Fruit fly (Drosophila melanogaster): ENCODE results near the gene ACXD.

The ACXD gene

DNA sequence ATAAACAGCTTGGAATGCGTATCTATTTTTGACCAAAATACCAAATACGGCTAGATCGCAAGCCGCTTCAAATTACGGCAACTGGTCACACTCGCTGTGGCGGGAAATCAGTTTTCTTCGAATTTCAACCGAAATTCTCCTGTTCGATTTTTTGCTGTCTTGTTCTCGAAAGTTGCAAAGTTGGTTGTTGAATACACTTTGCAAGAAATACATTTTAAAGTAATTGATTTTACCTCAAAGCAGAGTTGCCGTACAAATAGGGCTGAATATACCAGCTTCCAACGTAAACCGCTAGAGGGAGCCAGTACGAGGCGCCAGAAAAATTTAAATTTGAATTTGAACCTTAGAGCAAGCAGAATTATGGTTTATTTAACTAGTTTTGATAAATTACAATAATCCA lies 374 bp upstream of the ACXD start, which contains the start of gene CG9018 (continued):
- TF ChIP-seq CG2116 (GFP tag; optimal IDR thresholded peaks at IDR 0.05): peak; percentile 68
- no peak for TF ChIP-seq Fer3 (tag; optimal IDR thresholded peaks at IDR 0.05)
- no peak for TF ChIP-seq ase (GFP tag; IDR thresholded peaks at IDR 0.05)
- no peak for TF ChIP-seq CG12236 (GFP tag; optimal IDR thresholded peaks at IDR 0.05)
- TF ChIP-seq luna (GFP tag; optimal IDR thresholded peaks at IDR 0.05): no peak
- no peak for TF ChIP-seq CG8478 (optimal IDR thresholded peaks at IDR 0.05)
- TF ChIP-seq CG13894 (tag; optimal IDR thresholded peaks at IDR 0.05): no peak
- peak; percentile 40; the same call in 1 of the 2 replicates for TF ChIP-seq ato (GFP tag; IDR thresholded peaks at IDR 0.05; ENCODE audit: partially characterized antibody)
- TF ChIP-seq row (GFP tag; IDR thresholded peaks at IDR 0.05): 0 out of 3 replicates have a peak, but pooled peaks have one; percentile 5
- TF ChIP-seq CG16779 (GFP tag; IDR thresholded peaks at IDR 0.05): no peak
- no peak for TF ChIP-seq CG14441 (GFP tag; IDR thresholded peaks at IDR 0.05)
- TF ChIP-seq lab (GFP tag; optimal IDR thresholded peaks at IDR 0.05): no peak
- no peak for TF ChIP-seq nerfin-1 (tag; optimal IDR thresholded peaks at IDR 0.05)
- no peak for TF ChIP-seq eyg (GFP tag; optimal IDR thresholded peaks at IDR 0.05)
- TF ChIP-seq Elba2 (GFP tag; optimal IDR thresholded peaks at IDR 0.05): peak; percentile 17
- no peak for TF ChIP-seq CG9437 (GFP tag; optimal IDR thresholded peaks at IDR 0.05)
- peak; percentile 97 for TF ChIP-seq sd (tag; optimal IDR thresholded peaks at IDR 0.05)
- no peak for TF ChIP-seq en (GFP tag; optimal IDR thresholded peaks at IDR 0.05)
- no peak for TF ChIP-seq tap (tag; optimal IDR thresholded peaks at IDR 0.05)
- peak; percentile 95 for TF ChIP-seq hkb (optimal IDR thresholded peaks at IDR 0.05)
- TF ChIP-seq hkb (GFP tag; IDR thresholded peaks at IDR 0.05): no peak
- TF ChIP-seq Sin3A (optimal IDR thresholded peaks at IDR 0.05): peak; percentile 97
- TF ChIP-seq da (GFP tag; optimal IDR thresholded peaks at IDR 0.05): peak; percentile 37
- no peak for TF ChIP-seq CG34376 (GFP tag; optimal IDR thresholded peaks at IDR 0.05)
- TF ChIP-seq HLHmδ (GFP tag; optimal IDR thresholded peaks at IDR 0.05): no peak
- no peak for TF ChIP-seq chif (GFP tag; optimal IDR thresholded peaks at IDR 0.05)
- no peak for TF ChIP-seq CG2202 (tag; optimal IDR thresholded peaks at IDR 0.05)
- TF ChIP-seq Vsx1 (GFP tag; optimal IDR thresholded peaks at IDR 0.05): no peak
- peak; percentile 58 for TF ChIP-seq Ets97D (GFP tag; optimal IDR thresholded peaks at IDR 0.05)
- TF ChIP-seq CG31224 (GFP tag; IDR thresholded peaks at IDR 0.05): no peak
- TF ChIP-seq ranshi (GFP tag; IDR thresholded peaks at IDR 0.05): no peak
- TF ChIP-seq nerfin-2 (GFP tag; IDR thresholded peaks at IDR 0.05; ENCODE audit: partially characterized antibody): no peak
- no peak for TF ChIP-seq cg (GFP tag; optimal IDR thresholded peaks at IDR 0.05)
- no peak for TF ChIP-seq sob (GFP tag; IDR thresholded peaks at IDR 0.05)
- TF ChIP-seq CG4617 (GFP tag; optimal IDR thresholded peaks at IDR 0.05; ENCODE audit: borderline replicate concordance): no peak
- peak; percentile 30 for TF ChIP-seq pita (GFP tag; optimal IDR thresholded peaks at IDR 0.05)
- peak in 1 of 2 experiments; percentile 29 for TF ChIP-seq dpn (GFP tag; optimal IDR thresholded peaks at IDR 0.05)
- TF ChIP-seq CoRest (tag; optimal IDR thresholded peaks at IDR 0.05): peak; percentile 56
- TF ChIP-seq Adf1 (GFP tag; IDR thresholded peaks at IDR 0.05): no peak
- peak; percentile 95 for TF ChIP-seq gfzf (GFP tag; optimal IDR thresholded peaks at IDR 0.05)
- TF ChIP-seq Ets65A (GFP tag): no peak
- no peak for TF ChIP-seq tio (GFP tag; optimal IDR thresholded peaks at IDR 0.05)
- TF ChIP-seq CG11456 (GFP tag; IDR thresholded peaks at IDR 0.05): peak; percentile 30; the same call in 1 of the 3 replicates
- TF ChIP-seq ssp (GFP tag; IDR thresholded peaks at IDR 0.05): no peak
- TF ChIP-seq fu2 (GFP tag; optimal IDR thresholded peaks at IDR 0.05): no peak
- TF ChIP-seq NfI (GFP tag; optimal IDR thresholded peaks at IDR 0.05): no peak
- peak; percentile 96 for TF ChIP-seq CTCF (GFP tag; optimal IDR thresholded peaks at IDR 0.05)
- no peak for TF ChIP-seq Awh (GFP tag; IDR thresholded peaks at IDR 0.05)
- no peak for TF ChIP-seq Antp (GFP tag; optimal IDR thresholded peaks at IDR 0.05)
- no peak for TF ChIP-seq esg (GFP tag; conservative IDR thresholded peaks at IDR 0.05)
- peak; percentile 77 for TF ChIP-seq sens (GFP tag)
- no peak for TF ChIP-seq unc-4 (GFP tag; IDR thresholded peaks at IDR 0.05; ENCODE audit: partially characterized antibody)
- no peak for TF ChIP-seq pum (GFP tag; optimal IDR thresholded peaks at IDR 0.05)
- TF ChIP-seq CG9797 (GFP tag; optimal IDR thresholded peaks at IDR 0.05): peak; percentile 91
